Fruit fly (Drosophila melanogaster) whole organism, embryonic: ENCODE results near the gene CG3448.

Experiments
- Atf6 ChIP-seq: fragments of 200-800 bp; sonication (Bioruptor generic); IDR thresholded peaks from 2 replicates; pipeline ENCODE4 v1.3.6; 2022; ENCODE audit warnings: missing biosample characterization, missing genetic modification characterization
- CG10366 ChIP-seq: fragments of 200-800 bp; sonication (Bioruptor generic); IDR thresholded peaks from 2 replicates; pipeline ENCODE4 v1.3.6; 2022; ENCODE audit warnings: missing biosample characterization, missing genetic modification characterization
- CG11398 ChIP-seq: fragments of 200-800 bp; sonication (Bioruptor generic); optimal IDR thresholded peaks from 2 replicates; lab custom pipeline; 2016; ENCODE audit warnings: missing biosample characterization, missing genetic modification characterization
- CG11504 ChIP-seq: fragments of 200-800 bp; sonication (Bioruptor generic); optimal IDR thresholded peaks from 3 replicates; lab custom pipeline; 2019; ENCODE audit warnings: missing biosample characterization, mild to moderate bottlenecking, missing genetic modification characterization, moderate library complexity
- CG12071 ChIP-seq: fragments of 200-800 bp; sonication (Bioruptor generic); optimal IDR thresholded peaks from 3 replicates; lab custom pipeline; 2018; ENCODE audit warnings: missing biosample characterization, mild to moderate bottlenecking, missing genetic modification characterization
- CG13287 ChIP-seq: fragments of 200-800 bp; sonication (Bioruptor generic); IDR thresholded peaks from 2 replicates; pipeline ENCODE4 v1.3.6; 2022; ENCODE audit warnings: missing biosample characterization, missing genetic modification characterization; ENCODE audit not compliant: partially characterized antibody
- CG13624 ChIP-seq: fragments of 200-800 bp; sonication (Bioruptor generic); optimal IDR thresholded peaks from 2 replicates; lab custom pipeline; 2016; ENCODE audit warnings: missing biosample characterization, missing genetic modification characterization
- CG2678 ChIP-seq: fragments of 200-800 bp; sonication (Bioruptor generic); optimal IDR thresholded peaks from 3 replicates; lab custom pipeline; 2019; ENCODE audit warnings: missing biosample characterization, mild to moderate bottlenecking, missing genetic modification characterization, moderate library complexity
- CG3838 ChIP-seq: fragments of 200-800 bp; sonication (Bioruptor generic); optimal IDR thresholded peaks from 3 replicates; lab custom pipeline; 2016; ENCODE audit warnings: missing biosample characterization, missing genetic modification characterization
- CG4424 ChIP-seq: fragments of 200-800 bp; sonication (Bioruptor generic); optimal IDR thresholded peaks from 3 replicates; lab custom pipeline; 2016; ENCODE audit warnings: missing biosample characterization, missing genetic modification characterization
- CG6813 ChIP-seq: fragments of 200-800 bp; sonication (Bioruptor generic); optimal IDR thresholded peaks from 2 replicates; lab custom pipeline; 2017; ENCODE audit warnings: missing biosample characterization, missing genetic modification characterization, mild to moderate bottlenecking, moderate library complexity, missing genetic modification reagents
- CG8388 ChIP-seq: fragments of 200-800 bp; sonication (Bioruptor generic); optimal IDR thresholded peaks from 2 replicates; lab custom pipeline; 2019; ENCODE audit warnings: missing biosample characterization, mild to moderate bottlenecking, missing genetic modification characterization, moderate library complexity
- Dek ChIP-seq: fragments of 200-800 bp; sonication (Bioruptor generic); optimal IDR thresholded peaks from 3 replicates; lab custom pipeline; 2019; ENCODE audit warnings: missing biosample characterization, mild to moderate bottlenecking, missing genetic modification characterization, moderate library complexity
- Doc3 ChIP-seq: fragments of 200-800 bp; sonication (Bioruptor generic); IDR thresholded peaks from 3 replicates; pipeline ENCODE4 v1.3.6; 2022; ENCODE audit warnings: missing biosample characterization, missing genetic modification characterization; ENCODE audit not compliant: partially characterized antibody
- GATAe ChIP-seq: fragments of 200-800 bp; sonication (Bioruptor generic); conservative IDR thresholded peaks from 2 replicates; pipeline ENCODE4 v1.3.6; 2022; ENCODE audit warnings: missing biosample characterization, missing genetic modification characterization
- HLH4C ChIP-seq: fragments of 200-800 bp; sonication (Bioruptor generic); IDR thresholded peaks from 3 replicates; pipeline ENCODE4 v1.3.6; 2022; ENCODE audit warnings: missing biosample characterization, missing genetic modification characterization; ENCODE audit not compliant: partially characterized antibody
- HmgD ChIP-seq: fragments of 200-800 bp; sonication (Bioruptor generic); optimal IDR thresholded peaks from 3 replicates; lab custom pipeline; 2016; ENCODE audit warnings: missing biosample characterization, missing genetic modification characterization
- Hmr ChIP-seq: fragments of 200-800 bp; sonication (Bioruptor generic); optimal IDR thresholded peaks from 3 replicates; lab custom pipeline; 2017; ENCODE audit warnings: mild to moderate bottlenecking, missing biosample characterization, missing genetic modification reagents, missing genetic modification characterization
- Hr39 ChIP-seq: fragments of >200 bp; optimal IDR thresholded peaks from 2 replicates; lab custom pipeline; 2017
- Jarid2 ChIP-seq: fragments of 200-800 bp; sonication (Bioruptor generic); optimal IDR thresholded peaks from 3 replicates; lab custom pipeline; 2017; ENCODE audit warnings: mild to moderate bottlenecking, missing biosample characterization, missing genetic modification reagents, missing genetic modification characterization
- Mes4 ChIP-seq: fragments of 200-800 bp; sonication (Bioruptor generic); optimal IDR thresholded peaks from 2 replicates; lab custom pipeline; 2016; ENCODE audit warnings: missing biosample characterization, missing genetic modification characterization
- Ptx1 ChIP-seq: fragments of 200-800 bp; sonication (Bioruptor generic); IDR thresholded peaks from 2 replicates; pipeline ENCODE4 v1.3.6; 2022; ENCODE audit warnings: missing biosample characterization, missing genetic modification characterization
- Scr ChIP-seq: fragments of 200-800 bp; sonication (Bioruptor generic); IDR thresholded peaks from 2 replicates; pipeline ENCODE4 v1.3.6; 2022; ENCODE audit warnings: missing biosample characterization, missing genetic modification characterization; ENCODE audit not compliant: partially characterized antibody
- Sin3A ChIP-seq: fragments of >200 bp; optimal IDR thresholded peaks from 2 replicates; lab custom pipeline; 2018
- Ssrp ChIP-seq: fragments of 200-800 bp; sonication (Bioruptor generic); optimal IDR thresholded peaks from 2 replicates; lab custom pipeline; 2018; ENCODE audit warnings: missing biosample characterization, mild to moderate bottlenecking, missing genetic modification characterization, moderate library complexity
- amos ChIP-seq: fragments of 200-800 bp; sonication (Bioruptor generic); IDR thresholded peaks from 2 replicates; pipeline ENCODE4 v1.3.6; 2022; ENCODE audit warnings: missing biosample characterization, missing genetic modification characterization; ENCODE audit not compliant: partially characterized antibody
- ato ChIP-seq: fragments of 200-800 bp; sonication (Bioruptor generic); IDR thresholded peaks from 2 replicates; pipeline ENCODE4 v1.3.6; 2022; ENCODE audit warnings: missing biosample characterization, missing genetic modification characterization; ENCODE audit not compliant: partially characterized antibody
- crol ChIP-seq: fragments of 200-800 bp; sonication (Bioruptor generic); IDR thresholded peaks from 2 replicates; pipeline ENCODE4 v1.3.6; 2022; ENCODE audit warnings: missing biosample characterization, missing genetic modification characterization
- da ChIP-seq: fragments of 200-800 bp; sonication (Bioruptor generic); optimal IDR thresholded peaks from 2 replicates; lab custom pipeline; 2016; ENCODE audit warnings: missing biosample characterization, missing genetic modification characterization
- danr ChIP-seq: fragments of 200-800 bp; sonication (Bioruptor generic); IDR thresholded peaks from 2 replicates; pipeline ENCODE4 v1.3.6; 2022; ENCODE audit warnings: missing biosample characterization, missing genetic modification characterization
- dati ChIP-seq: fragments of 200-800 bp; sonication (Bioruptor generic); IDR thresholded peaks from 2 replicates; pipeline ENCODE4 v1.3.6; 2022; ENCODE audit warnings: missing biosample characterization, missing genetic modification characterization
- dimm ChIP-seq: fragments of 200-800 bp; sonication (Bioruptor generic); IDR thresholded peaks from 2 replicates; pipeline ENCODE4 v1.3.6; 2022; ENCODE audit warnings: missing biosample characterization, missing genetic modification characterization
- emc ChIP-seq: fragments of 200-800 bp; sonication (Bioruptor generic); optimal IDR thresholded peaks from 2 replicates; lab custom pipeline; 2016; ENCODE audit warnings: missing biosample characterization, missing genetic modification characterization
- hb ChIP-seq: fragments of 200-800 bp; sonication (Bioruptor generic); IDR thresholded peaks from 3 replicates; pipeline ENCODE4 v1.3.6; 2022; ENCODE audit warnings: missing biosample characterization, missing genetic modification characterization; ENCODE audit not compliant: partially characterized antibody
- insv ChIP-seq, 2 experiments: fragments of 200-800 bp; sonication (Bioruptor generic); optimal IDR thresholded peaks; 3 replicates each; lab custom pipeline; 2016 to 2018; ENCODE audit warnings: missing biosample characterization in 2 of 2, missing genetic modification characterization in 2 of 2
- lab ChIP-seq: fragments of 200-800 bp; sonication (Bioruptor generic); optimal IDR thresholded peaks from 3 replicates; lab custom pipeline; 2017; ENCODE audit warnings: missing biosample characterization, missing genetic modification characterization, mild to moderate bottlenecking, moderate library complexity, missing genetic modification reagents
- luna ChIP-seq: fragments of 200-800 bp; sonication (Bioruptor generic); optimal IDR thresholded peaks from 2 replicates; lab custom pipeline; 2016; ENCODE audit warnings: missing biosample characterization, missing genetic modification characterization
- nom ChIP-seq: fragments of 200-800 bp; sonication (Bioruptor generic); optimal IDR thresholded peaks from 2 replicates; lab custom pipeline; 2017; ENCODE audit warnings: missing biosample characterization, missing genetic modification characterization, mild to moderate bottlenecking, moderate library complexity, missing genetic modification reagents
- phol ChIP-seq: fragments of 200-800 bp; sonication (Bioruptor generic); optimal IDR thresholded peaks from 3 replicates; lab custom pipeline; 2018; ENCODE audit warnings: missing biosample characterization, mild to moderate bottlenecking, missing genetic modification characterization, moderate library complexity
- pnt ChIP-seq: fragments of 200-800 bp; sonication (Bioruptor generic); optimal IDR thresholded peaks from 3 replicates; lab custom pipeline; 2016; ENCODE audit warnings: missing biosample characterization, missing genetic modification characterization
- pros ChIP-seq: fragments of 200-800 bp; sonication (Bioruptor generic); optimal IDR thresholded peaks from 3 replicates; lab custom pipeline; 2019; ENCODE audit warnings: missing biosample characterization, mild to moderate bottlenecking, missing genetic modification characterization, moderate library complexity
- pum ChIP-seq: fragments of 200-800 bp; sonication (Bioruptor generic); optimal IDR thresholded peaks from 2 replicates; lab custom pipeline; 2016; ENCODE audit warnings: missing biosample characterization, missing genetic modification characterization
- ro ChIP-seq: fragments of 200-800 bp; sonication (Bioruptor generic); IDR thresholded peaks from 2 replicates; pipeline ENCODE4 v1.3.6; 2022; ENCODE audit warnings: missing biosample characterization, missing genetic modification characterization
- sima ChIP-seq: fragments of 200-800 bp; sonication (Bioruptor generic); optimal IDR thresholded peaks from 2 replicates; lab custom pipeline; 2016; ENCODE audit warnings: missing biosample characterization, missing genetic modification characterization
- slbo ChIP-seq: fragments of 200-800 bp; sonication (Bioruptor generic); IDR thresholded peaks from 2 replicates; pipeline ENCODE4 v1.3.6; 2022; ENCODE audit warnings: missing biosample characterization, missing genetic modification characterization
- stc ChIP-seq: fragments of 200-800 bp; sonication (Bioruptor generic); IDR thresholded peaks from 2 replicates; pipeline ENCODE4 v1.3.6; 2022; ENCODE audit warnings: missing biosample characterization, missing genetic modification characterization
- ttk ChIP-seq: fragments of 200-800 bp; sonication (Bioruptor generic); IDR thresholded peaks from 2 replicates; pipeline ENCODE4 v2.1.2; 2022; ENCODE audit warnings: missing biosample characterization, missing genetic modification characterization
- vvl ChIP-seq: fragments of 200-800 bp; sonication (Bioruptor generic); IDR thresholded peaks from 2 replicates; pipeline ENCODE4 v1.3.6; 2022; ENCODE audit warnings: missing biosample characterization, missing genetic modification characterization
- wor ChIP-seq: fragments of 200-800 bp; sonication (Bioruptor generic); IDR thresholded peaks from 2 replicates; pipeline ENCODE4 v1.3.6; 2022; ENCODE audit warnings: missing biosample characterization, missing genetic modification characterization
- z ChIP-seq: fragments of 200-800 bp; sonication (Bioruptor generic); IDR thresholded peaks from 3 replicates; pipeline ENCODE4 v1.3.6; 2022; ENCODE audit warnings: missing biosample characterization, missing genetic modification characterization

CG3448 gene

dm6 chr3L:9451522-9452118 lies at the start of gene CG3448, which contains the start of gene ghi (continued):
- TF ChIP-seq Hr39 (no peak), ttk (GFP tag; lab: Robert Waterston, UW) (peak; percentile 42; the same call in 1 of the 2 replicates), Doc3 (GFP tag; lab: Robert Waterston, UW) (peak; percentile 65; the same call in 2 of the 3 replicates), Dek (tag; lab: Kevin White, UChicago) (peak; percentile 18), CG13287 (GFP tag; lab: Robert Waterston, UW) (peak; percentile 83), HLH4C (GFP tag; lab: Robert Waterston, UW) (peak; percentile 84), Sin3A (lab: Kevin White, UChicago) (no peak), emc (GFP tag; lab: Kevin White, UChicago) (no peak), ro (GFP tag; lab: Robert Waterston, UW) (no peak), pros (no peak), dati (GFP tag; lab: Robert Waterston, UW) (no peak), Mes4 (no peak), Scr (GFP tag; lab: Robert Waterston, UW) (peak; percentile 76), dimm (GFP tag; lab: Robert Waterston, UW) (no peak), Atf6 (GFP tag; lab: Robert Waterston, UW) (no peak), CG13624 (GFP tag; lab: Kevin White, UChicago) (peak; percentile 37), nom (GFP tag; lab: Kevin White, UChicago) (peak; percentile 46), ato (GFP tag; lab: Robert Waterston, UW) (no peak), pnt (GFP tag; lab: Kevin White, UChicago) (peak; percentile 29), pum (peak; percentile 11), CG4424 (GFP tag; lab: Kevin White, UChicago) (peak; percentile 75), CG11398 (no peak), Ssrp (tag; lab: Kevin White, UChicago) (no peak), lab (GFP tag; lab: Kevin White, UChicago) (peak; percentile 83), stc (peak; percentile 58), HmgD (no peak), CG6813 (GFP tag; lab: Kevin White, UChicago) (no peak), crol (no peak), Hmr (GFP tag; lab: Kevin White, UChicago) (peak; percentile 70), Jarid2 (no peak), wor (GFP tag; lab: Robert Waterston, UW) (no peak), insv (GFP tag; optimal IDR thresholded peaks at IDR 0.05; lab: Kevin White, UChicago) (peak in 1 of 2 experiments; percentile 28), CG3838 (GFP tag; lab: Kevin White, UChicago) (no peak), luna (GFP tag; lab: Kevin White, UChicago) (no peak), Ptx1 (peak; percentile 58), CG11504 (tag; lab: Kevin White, UChicago) (peak; percentile 71), CG8388 (GFP tag; lab: Kevin White, UChicago) (peak; percentile 51), amos (GFP tag; lab: Robert Waterston, UW) (peak; percentile 73; the same call in 1 of the 2 replicates), CG12071 (GFP tag; lab: Kevin White, UChicago) (no peak), GATAe (no peak), slbo (GFP tag; lab: Robert Waterston, UW) (peak; percentile 36; the same call in 1 of the 2 replicates), CG2678 (tag; lab: Kevin White, UChicago) (peak; percentile 81), sima (GFP tag; lab: Kevin White, UChicago) (no peak), vvl (peak; percentile 55), CG10366 (GFP tag; lab: Robert Waterston, UW) (no peak), z (GFP tag; lab: Robert Waterston, UW) (no peak), danr (0 out of 2 replicates have a peak, but pooled peaks have one; percentile 6), phol (tag; lab: Kevin White, UChicago) (peak; percentile 87), da (GFP tag; lab: Kevin White, UChicago) (no peak), hb (GFP tag; lab: Robert Waterston, UW) (peak; percentile 43; the same call in 1 of the 3 replicates)
